Fruit fly (Drosophila melanogaster) whole organism, adult: ENCODE measurements around the gene Dnz1.

Experiments used
- CG12768 ChIP-seq: fragments of 200-800 bp; sonication (Bioruptor generic); optimal IDR thresholded peaks from 2 replicates; lab custom pipeline; 2017; ENCODE audit warnings: missing biosample characterization, missing genetic modification characterization, mild to moderate bottlenecking, moderate library complexity, missing genetic modification reagents
- CG1620 ChIP-seq: fragments of 200-800 bp; sonication (Bioruptor generic); optimal IDR thresholded peaks from 2 replicates; lab custom pipeline; 2016; ENCODE audit warnings: missing biosample characterization, missing genetic modification characterization
- CG33017 ChIP-seq: fragments of 200-800 bp; sonication (Bioruptor generic); optimal IDR thresholded peaks from 2 replicates; lab custom pipeline; 2018; ENCODE audit warnings: missing biosample characterization, mild to moderate bottlenecking, missing genetic modification characterization, moderate library complexity
- CG5204 ChIP-seq: fragments of 200-800 bp; sonication (Bioruptor generic); optimal IDR thresholded peaks from 2 replicates; lab custom pipeline; 2016; ENCODE audit warnings: missing biosample characterization, missing genetic modification characterization
- CG7045 ChIP-seq: fragments of 200-800 bp; sonication (Bioruptor generic); optimal IDR thresholded peaks from 2 replicates; lab custom pipeline; 2017; ENCODE audit warnings: missing biosample characterization, mild to moderate bottlenecking, missing genetic modification characterization
- Hr96 ChIP-seq: fragments of 200-800 bp; sonication (Bioruptor generic); optimal IDR thresholded peaks from 2 replicates; lab custom pipeline; 2016; ENCODE audit warnings: missing biosample characterization, missing genetic modification characterization
- cic ChIP-seq: fragments of 200-800 bp; sonication (Bioruptor generic); optimal IDR thresholded peaks from 2 replicates; lab custom pipeline; 2017; ENCODE audit warnings: missing biosample characterization, mild to moderate bottlenecking, missing genetic modification characterization, moderate library complexity
- cnc ChIP-seq, 2 experiments: fragments of >200 bp; optimal IDR thresholded peaks; 2 replicates each; lab custom pipeline; 2017
- kay ChIP-seq: fragments of 200-800 bp; sonication (Bioruptor generic); peaks from one replicate; lab custom pipeline; 2016; ENCODE audit warnings: missing biosample characterization, missing genetic modification characterization, borderline replicate concordance
- ovo ChIP-seq: fragments of 200-800 bp; sonication (Bioruptor generic); optimal IDR thresholded peaks from 2 replicates; lab custom pipeline; 2016; ENCODE audit warnings: missing biosample characterization, missing genetic modification characterization

DNA sequence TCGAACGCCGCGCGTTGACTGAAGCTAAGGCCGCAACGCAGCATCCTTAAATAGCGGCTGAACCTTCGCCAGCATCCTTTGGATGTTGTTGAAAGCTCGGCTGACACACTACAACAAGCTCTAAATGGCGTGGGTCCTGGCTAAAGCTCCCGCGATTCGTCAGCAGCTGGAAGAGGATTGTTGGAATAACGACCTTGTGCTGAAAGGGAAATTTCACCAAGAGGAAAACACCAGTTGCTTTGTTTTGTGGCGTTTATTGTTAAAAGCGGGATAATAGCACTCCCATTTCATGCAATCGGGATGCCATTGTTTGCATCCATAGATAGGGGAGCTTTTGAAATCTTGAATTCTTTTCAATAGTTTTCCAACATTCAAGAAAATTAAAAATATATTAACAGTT, 19.0 kb downstream of the Dnz1 start, which contains the start of gene Nos:
- TF ChIP-seq ovo (GFP tag; lab: Kevin White, UChicago) (no peak), Hr96 (GFP tag; lab: Kevin White, UChicago) (no peak), CG1620 (GFP tag; lab: Kevin White, UChicago) (no peak), CG12768 (no peak), CG5204 (GFP tag; lab: Kevin White, UChicago) (no peak), CG33017 (tag; lab: Kevin White, UChicago) (no peak), cnc (optimal IDR thresholded peaks at IDR 0.05; lab: Kevin White, UChicago) (no peak), kay (no peak), CG7045 (no peak), cic (GFP tag; lab: Kevin White, UChicago) (no peak)
